Fruit fly (Drosophila melanogaster) whole organism, embryonic: ENCODE measurements around the gene CG10801.
A peak's percentile ranks its signal among the peaks of the same experiment; 100 is the strongest.

Source experiments
- Abd-B ChIP-seq: fragments of 200-800 bp; sonication (Bioruptor generic); optimal IDR thresholded peaks from 2 replicates; lab custom pipeline; 2018; ENCODE audit warnings: missing biosample characterization, mild to moderate bottlenecking, missing genetic modification characterization, moderate library complexity
- Awh ChIP-seq: fragments of 200-800 bp; sonication (Bioruptor generic); IDR thresholded peaks from 2 replicates; pipeline ENCODE4, ENCODE4 v1.3.6; 2022; ENCODE audit warnings: missing biosample characterization, missing genetic modification characterization
- B-H1 ChIP-seq: fragments of 200-800 bp; sonication (Bioruptor generic); IDR thresholded peaks from 3 replicates; pipeline ENCODE4 v1.3.6; 2022; ENCODE audit warnings: missing biosample characterization, missing genetic modification characterization
- CG10147 ChIP-seq: fragments of 200-800 bp; sonication (Bioruptor generic); optimal IDR thresholded peaks from 2 replicates; lab custom pipeline; 2019; ENCODE audit warnings: missing biosample characterization, mild to moderate bottlenecking, missing genetic modification characterization, moderate library complexity
- CG10267 ChIP-seq: fragments of 200-800 bp; sonication (Bioruptor generic); optimal IDR thresholded peaks from 2 replicates; lab custom pipeline; 2018; ENCODE audit warnings: missing biosample characterization, mild to moderate bottlenecking, missing genetic modification characterization, moderate library complexity
- CG10274 ChIP-seq: fragments of 200-800 bp; sonication (Bioruptor generic); optimal IDR thresholded peaks from 3 replicates; lab custom pipeline; 2017; ENCODE audit warnings: missing biosample characterization, mild to moderate bottlenecking, missing genetic modification characterization
- CG12391 ChIP-seq: fragments of 200-800 bp; sonication (Bioruptor generic); optimal IDR thresholded peaks from 3 replicates; lab custom pipeline; 2018; ENCODE audit warnings: missing biosample characterization, mild to moderate bottlenecking, missing genetic modification characterization, moderate library complexity
- CG1603 ChIP-seq: fragments of 200-800 bp; sonication (Bioruptor generic); optimal IDR thresholded peaks from 2 replicates; lab custom pipeline; 2019; ENCODE audit warnings: missing biosample characterization, mild to moderate bottlenecking, missing genetic modification characterization, moderate library complexity
- CG18619 ChIP-seq: fragments of 200-800 bp; sonication (Bioruptor generic); optimal IDR thresholded peaks from 3 replicates; lab custom pipeline; 2017; ENCODE audit warnings: missing biosample characterization, mild to moderate bottlenecking, missing genetic modification characterization
- CG2712 ChIP-seq: fragments of 200-800 bp; optimal IDR thresholded peaks from 3 replicates; lab custom pipeline; 2019; ENCODE audit warnings: missing biosample characterization, mild to moderate bottlenecking, missing genetic modification characterization, moderate library complexity
- CG32532 ChIP-seq: fragments of 200-800 bp; sonication (Bioruptor generic); IDR thresholded peaks from 2 replicates; pipeline ENCODE4 v1.3.6; 2022; ENCODE audit warnings: missing biosample characterization, missing genetic modification characterization
- CG4404 ChIP-seq: fragments of 200-800 bp; sonication (Bioruptor generic); IDR thresholded peaks from 2 replicates; pipeline ENCODE4 v1.3.6; 2022; ENCODE audit warnings: missing biosample characterization, missing genetic modification characterization
- CG4424 ChIP-seq: fragments of 200-800 bp; sonication (Bioruptor generic); optimal IDR thresholded peaks from 3 replicates; lab custom pipeline; 2016; ENCODE audit warnings: missing biosample characterization, missing genetic modification characterization
- CG5180 ChIP-seq: fragments of 200-800 bp; sonication (Bioruptor generic); optimal IDR thresholded peaks from 3 replicates; lab custom pipeline; 2017; ENCODE audit warnings: missing biosample characterization, missing genetic modification characterization, mild to moderate bottlenecking, moderate library complexity, missing genetic modification reagents
- CG7271 ChIP-seq: fragments of 200-800 bp; sonication (Bioruptor generic); optimal IDR thresholded peaks from 2 replicates; lab custom pipeline; 2018; ENCODE audit warnings: missing biosample characterization, mild to moderate bottlenecking, missing genetic modification characterization, moderate library complexity
- CG7928 ChIP-seq: fragments of 200-800 bp; sonication (Bioruptor generic); optimal IDR thresholded peaks from 2 replicates; lab custom pipeline; 2017; ENCODE audit warnings: missing biosample characterization, mild to moderate bottlenecking, missing genetic modification characterization
- CG8765 ChIP-seq: fragments of 200-800 bp; sonication (Bioruptor generic); IDR thresholded peaks from 2 replicates; pipeline ENCODE4 v1.3.6; 2022; ENCODE audit warnings: missing biosample characterization, missing genetic modification characterization
- CG9609 ChIP-seq: fragments of 200-800 bp; sonication (Bioruptor generic); optimal IDR thresholded peaks from 3 replicates; lab custom pipeline; 2016; ENCODE audit warnings: missing biosample characterization, missing genetic modification characterization
- CG9727 ChIP-seq: fragments of 200-800 bp; sonication (Bioruptor generic); optimal IDR thresholded peaks from 3 replicates; lab custom pipeline; 2017; ENCODE audit warnings: missing biosample characterization, mild to moderate bottlenecking, missing genetic modification characterization
- Doc3 ChIP-seq: fragments of 200-800 bp; sonication (Bioruptor generic); IDR thresholded peaks from 3 replicates; pipeline ENCODE4 v1.3.6; 2022; ENCODE audit warnings: missing biosample characterization, missing genetic modification characterization; ENCODE audit not compliant: partially characterized antibody
- Drgx ChIP-seq: fragments of 200-800 bp; sonication (Bioruptor generic); IDR thresholded peaks from 2 replicates; pipeline ENCODE4 v1.3.6; 2022; ENCODE audit warnings: missing biosample characterization, missing genetic modification characterization
- Lhr ChIP-seq: fragments of 200-800 bp; sonication (Bioruptor generic); optimal IDR thresholded peaks from 3 replicates; lab custom pipeline; 2017; ENCODE audit warnings: mild to moderate bottlenecking, missing biosample characterization, missing genetic modification reagents, missing genetic modification characterization
- Lim3 ChIP-seq: fragments of 200-800 bp; sonication (Bioruptor generic); IDR thresholded peaks from 2 replicates; pipeline ENCODE4 v1.3.6; 2022; ENCODE audit warnings: missing biosample characterization, missing genetic modification characterization
- Nf-YB ChIP-seq: fragments of 200-800 bp; sonication (Bioruptor generic); optimal IDR thresholded peaks from 3 replicates; lab custom pipeline; 2019; ENCODE audit warnings: missing biosample characterization, mild to moderate bottlenecking, missing genetic modification characterization, moderate library complexity
- Nf-YC ChIP-seq: fragments of 200-800 bp; optimal IDR thresholded peaks from 3 replicates; lab custom pipeline; 2019; ENCODE audit warnings: missing biosample characterization, mild to moderate bottlenecking, missing genetic modification characterization, moderate library complexity
- Oli ChIP-seq: fragments of 200-800 bp; sonication (Bioruptor generic); optimal IDR thresholded peaks from 2 replicates; lab custom pipeline; 2018; ENCODE audit warnings: missing biosample characterization, mild to moderate bottlenecking, missing genetic modification characterization, moderate library complexity
- Sox100B ChIP-seq: fragments of 200-800 bp; sonication (Bioruptor generic); optimal IDR thresholded peaks from 3 replicates; lab custom pipeline; 2018; ENCODE audit warnings: missing biosample characterization, mild to moderate bottlenecking, missing genetic modification characterization
- Xrp1 ChIP-seq: fragments of 200-800 bp; sonication (Bioruptor generic); IDR thresholded peaks from 2 replicates; pipeline ENCODE4 v1.3.6; 2022; ENCODE audit warnings: missing biosample characterization, missing genetic modification characterization
- ara ChIP-seq: fragments of 200-800 bp; sonication (Bioruptor generic); IDR thresholded peaks from 2 replicates; pipeline ENCODE4 v1.3.6; 2022; ENCODE audit warnings: missing biosample characterization, missing genetic modification characterization
- ash1 ChIP-seq: fragments of 200-800 bp; sonication (Bioruptor generic); optimal IDR thresholded peaks from 2 replicates; lab custom pipeline; 2018; ENCODE audit warnings: missing biosample characterization, mild to moderate bottlenecking, missing genetic modification characterization
- ato ChIP-seq: fragments of 200-800 bp; sonication (Bioruptor generic); IDR thresholded peaks from 2 replicates; pipeline ENCODE4 v1.3.6; 2022; ENCODE audit warnings: missing biosample characterization, missing genetic modification characterization; ENCODE audit not compliant: partially characterized antibody
- cad ChIP-seq: fragments of >200 bp; optimal IDR thresholded peaks from 2 replicates; lab custom pipeline; 2017; ENCODE audit warnings: missing biosample characterization, missing genetic modification characterization
- crp ChIP-seq, 2 experiments: fragments of 200-800 bp; sonication (Bioruptor generic); optimal IDR thresholded peaks; 2 replicates in 1 of 2; 3 replicates in 1 of 2; lab custom pipeline; 2017; ENCODE audit warnings: missing biosample characterization in 2 of 2, missing genetic modification characterization in 2 of 2, mild to moderate bottlenecking in 1 of 2, moderate library complexity in 1 of 2
- dati ChIP-seq: fragments of 200-800 bp; sonication (Bioruptor generic); IDR thresholded peaks from 2 replicates; pipeline ENCODE4 v1.3.6; 2022; ENCODE audit warnings: missing biosample characterization, missing genetic modification characterization
- dpn ChIP-seq, 2 experiments: fragments of 200-800 bp; sonication (Bioruptor generic); optimal IDR thresholded peaks; 3 replicates each; lab custom pipeline; 2016; ENCODE audit warnings: missing biosample characterization in 2 of 2, missing genetic modification characterization in 2 of 2
- dysf ChIP-seq: fragments of 200-800 bp; sonication (Bioruptor generic); IDR thresholded peaks from 3 replicates; pipeline ENCODE4 v1.3.6; 2022; ENCODE audit warnings: missing biosample characterization, missing genetic modification characterization
- fru ChIP-seq: fragments of >200 bp; optimal IDR thresholded peaks from 2 replicates; lab custom pipeline; 2017
- ham ChIP-seq: fragments of 200-800 bp; sonication (Bioruptor generic); IDR thresholded peaks from 2 replicates; pipeline ENCODE4 v1.3.6; 2022; ENCODE audit warnings: missing biosample characterization, missing genetic modification characterization
- phol ChIP-seq: fragments of 200-800 bp; sonication (Bioruptor generic); optimal IDR thresholded peaks from 3 replicates; lab custom pipeline; 2018; ENCODE audit warnings: missing biosample characterization, mild to moderate bottlenecking, missing genetic modification characterization, moderate library complexity
- prd ChIP-seq, 3 experiments: fragments of >200 bp in 2 of 3; fragments of 200-800 bp in 1 of 3; sonication (Bioruptor generic) in 1 of 3; optimal IDR thresholded peaks in 2 of 3; IDR thresholded peaks in 1 of 3; 2 replicates in 2 of 3; 3 replicates in 1 of 3; pipeline versions ENCODE4 v1.3.6 to Lab custom; 2017 to 2022; ENCODE audit warnings: missing biosample characterization in 1 of 3, missing genetic modification characterization in 1 of 3
- sd ChIP-seq: fragments of 200-800 bp; sonication (Bioruptor generic); optimal IDR thresholded peaks from 3 replicates; lab custom pipeline; 2018; ENCODE audit warnings: missing biosample characterization, mild to moderate bottlenecking, missing genetic modification characterization, moderate library complexity
- so ChIP-seq: fragments of 200-800 bp; sonication (Bioruptor generic); IDR thresholded peaks from 3 replicates; pipeline ENCODE4 v1.3.6; 2022; ENCODE audit warnings: missing biosample characterization, missing genetic modification characterization
- sr ChIP-seq: fragments of 200-800 bp; sonication (Bioruptor generic); IDR thresholded peaks from 3 replicates; pipeline ENCODE4 v1.3.6; 2022; ENCODE audit warnings: missing biosample characterization, missing genetic modification characterization
- vvl ChIP-seq: fragments of 200-800 bp; sonication (Bioruptor generic); IDR thresholded peaks from 2 replicates; pipeline ENCODE4 v1.3.6; 2022; ENCODE audit warnings: missing biosample characterization, missing genetic modification characterization
- z ChIP-seq: fragments of 200-800 bp; sonication (Bioruptor generic); IDR thresholded peaks from 3 replicates; pipeline ENCODE4 v1.3.6; 2022; ENCODE audit warnings: missing biosample characterization, missing genetic modification characterization
- zf30C ChIP-seq: fragments of 200-800 bp; sonication (Bioruptor generic); optimal IDR thresholded peaks from 3 replicates; lab custom pipeline; 2018; ENCODE audit warnings: missing biosample characterization, mild to moderate bottlenecking, missing genetic modification characterization

CG10801 gene

DNA sequence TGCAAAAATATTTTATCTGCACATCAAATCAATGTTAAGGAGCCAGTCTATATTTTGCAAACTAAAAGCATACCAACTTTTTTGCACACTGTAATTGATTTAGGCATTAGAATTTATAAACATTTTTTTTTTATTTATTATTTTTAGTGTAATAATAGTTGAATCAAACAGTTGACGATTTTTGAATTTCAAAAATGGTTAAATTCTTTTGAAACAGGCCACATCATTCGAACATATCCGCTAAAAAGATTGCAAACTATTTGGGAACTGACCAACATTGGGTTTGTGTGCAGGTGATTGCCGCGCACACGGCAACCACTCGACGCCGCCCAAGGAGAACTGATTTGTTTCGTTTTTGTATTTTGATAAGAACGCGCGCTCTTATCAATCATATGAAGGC is 15.6 kb upstream of the CG10801 start (continued):
- TF ChIP-seq Awh (GFP tag; lab: Robert Waterston, UW) = no peak
- no peak for TF ChIP-seq zf30C (GFP tag; lab: Kevin White, UChicago)
- no peak for TF ChIP-seq Nf-YB (GFP tag; lab: Kevin White, UChicago)
- no peak for TF ChIP-seq Nf-YC
- TF ChIP-seq sr (GFP tag; lab: Robert Waterston, UW) = no peak
- no peak for TF ChIP-seq CG7271
- no peak for TF ChIP-seq cad
- no peak for TF ChIP-seq CG18619 (GFP tag; lab: Kevin White, UChicago)
- no peak for TF ChIP-seq B-H1 (GFP tag; lab: Robert Waterston, UW)
- TF ChIP-seq CG12391 (tag; lab: Kevin White, UChicago) = no peak
- no peak for TF ChIP-seq dpn (GFP tag; optimal IDR thresholded peaks at IDR 0.05; lab: Kevin White, UChicago)
- no peak for TF ChIP-seq ato (GFP tag; lab: Robert Waterston, UW)
- no peak for TF ChIP-seq fru (lab: Kevin White, UChicago)
- TF ChIP-seq Lhr (GFP tag; lab: Kevin White, UChicago) = no peak
- TF ChIP-seq CG10267 (tag; lab: Kevin White, UChicago) = no peak
- TF ChIP-seq crp (GFP tag; optimal IDR thresholded peaks at IDR 0.05; lab: Kevin White, UChicago) = no peak
- no peak for TF ChIP-seq CG5180 (GFP tag; lab: Kevin White, UChicago)
- TF ChIP-seq Abd-B = no peak
- no peak for TF ChIP-seq dati (GFP tag; lab: Robert Waterston, UW)
- TF ChIP-seq CG9727 (GFP tag; lab: Kevin White, UChicago) = no peak
- TF ChIP-seq Lim3 = no peak
- peak; percentile 78 for TF ChIP-seq CG10274 (GFP tag; lab: Kevin White, UChicago)
- TF ChIP-seq CG32532 = 0 out of 2 replicates have a peak, but pooled peaks have one; percentile 34
- no peak for TF ChIP-seq Sox100B (GFP tag; lab: Kevin White, UChicago)
- TF ChIP-seq ham = no peak
- no peak for TF ChIP-seq Doc3 (GFP tag; lab: Robert Waterston, UW)
- no peak for TF ChIP-seq CG4404 (GFP tag; lab: Robert Waterston, UW)

DNA sequence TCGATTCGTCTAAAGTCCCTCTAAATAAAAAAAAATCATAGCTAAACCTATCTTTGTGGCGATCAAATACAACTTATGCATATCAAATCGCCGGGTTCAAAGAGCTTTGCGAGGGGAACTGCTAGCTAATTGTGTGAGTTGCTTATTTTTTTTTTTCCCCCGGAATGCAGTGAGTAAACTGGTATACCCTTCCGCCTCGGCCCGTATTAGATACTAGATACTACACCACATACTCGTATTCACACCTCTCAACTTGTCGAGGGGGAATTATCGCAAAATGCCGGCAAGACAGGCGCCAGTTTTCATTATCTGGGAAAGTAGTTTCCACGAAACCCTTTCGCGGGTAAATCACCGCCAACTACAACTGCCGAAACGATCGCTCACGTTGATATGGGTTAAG is 14.2 kb upstream of the CG10801 start:
- TF ChIP-seq sd (tag; lab: Kevin White, UChicago) (peak; percentile 50), so (GFP tag; lab: Robert Waterston, UW) (no peak), ash1 (no peak), CG1603 (tag; lab: Kevin White, UChicago) (no peak), dysf (GFP tag; lab: Robert Waterston, UW) (no peak)

DNA sequence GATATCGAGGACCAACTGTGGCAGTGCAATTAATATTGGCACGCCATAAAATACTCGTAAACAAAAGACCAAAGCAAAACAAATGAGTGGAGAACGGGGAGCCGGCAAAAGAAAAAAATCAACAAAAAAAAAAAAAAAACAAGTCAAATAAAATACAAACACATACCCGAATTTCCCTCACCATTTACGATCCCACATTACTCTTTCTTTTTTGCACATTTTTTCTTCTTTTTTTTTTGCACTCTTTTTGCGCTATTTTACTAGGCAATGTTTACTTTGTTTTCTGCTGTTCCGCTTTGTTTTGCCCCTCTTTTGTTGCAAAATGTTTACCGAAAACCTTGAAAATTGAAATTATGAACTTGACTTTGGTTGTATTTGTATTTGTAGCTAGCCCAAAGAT is 13.7 kb upstream of the CG10801 start:
- TF ChIP-seq CG10147 (GFP tag; lab: Kevin White, UChicago) (no peak), Oli (tag; lab: Kevin White, UChicago) (no peak), Drgx (GFP tag; lab: Robert Waterston, UW) (peak; percentile 13; the same call in 1 of the 2 replicates)

DNA sequence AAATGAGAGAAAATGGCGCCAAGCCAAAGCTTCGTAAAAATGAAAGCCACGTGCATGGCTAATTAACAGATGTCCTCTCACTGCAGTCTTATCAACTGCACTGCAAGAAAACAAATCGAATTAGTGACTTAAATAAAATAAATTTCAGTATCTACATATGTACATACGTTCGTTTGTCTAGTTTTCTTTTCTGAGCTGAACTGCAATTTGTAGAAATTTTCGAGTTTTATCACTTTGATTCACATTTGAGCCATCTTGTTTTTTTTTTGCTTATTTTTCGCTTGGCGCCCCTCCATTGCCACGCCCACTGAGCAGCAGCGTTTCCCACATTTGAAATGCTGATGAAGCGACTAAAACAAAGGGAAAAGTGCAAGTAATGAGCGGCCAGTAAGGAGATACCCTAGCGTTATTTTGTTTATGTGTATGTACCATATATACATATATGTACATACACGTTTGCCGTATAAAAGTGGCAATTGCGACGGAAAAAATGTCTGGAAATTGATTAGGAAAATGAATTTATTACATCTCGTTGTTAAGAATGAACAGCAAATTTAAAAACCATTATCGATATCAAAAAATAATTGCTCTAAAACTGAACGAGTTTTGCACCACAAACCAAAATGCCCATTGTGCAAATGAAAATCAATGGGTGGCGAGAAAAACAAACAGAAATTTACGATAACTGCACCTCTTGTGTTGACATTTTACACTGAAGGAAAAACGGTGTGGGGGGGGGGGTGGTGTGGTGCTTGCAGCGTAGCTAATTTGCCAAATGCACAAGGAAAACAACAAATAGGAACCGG is 12.5 kb upstream of the CG10801 start:
- TF ChIP-seq phol (tag; lab: Kevin White, UChicago) (peak; percentile 2), CG4424 (peak; percentile 6), ara (GFP tag; lab: Robert Waterston, UW) (peak; percentile 6; the same call in 1 of the 2 replicates), z (GFP tag; lab: Robert Waterston, UW) (0 out of 3 replicates have a peak, but pooled peaks have one; percentile 17), Xrp1 (GFP tag; lab: Robert Waterston, UW) (peak; percentile 16; the same call in 1 of the 2 replicates), Drgx (GFP tag; lab: Robert Waterston, UW) (peak; percentile 43), vvl (GFP tag; lab: Robert Waterston, UW) (0 out of 2 replicates have a peak, but pooled peaks have one; percentile 12), CG2712 (tag; lab: Kevin White, UChicago) (peak; percentile 12), prd (optimal IDR thresholded peaks at IDR 0.05; lab: Kevin White, UChicago) (no peak), prd (GFP tag; IDR thresholded peaks at IDR 0.05; lab: Robert Waterston, UW) (peak; percentile 29; the same call in 1 of the 3 replicates), CG7928 (GFP tag; lab: Kevin White, UChicago) (no peak), CG8765 (GFP tag; lab: Robert Waterston, UW) (no peak), CG9609 (GFP tag; lab: Kevin White, UChicago) (no peak)
